Worm (Caenorhabditis elegans) whole organism, young adult: ENCODE measurements around the gene cogc-2.

ENCODE experiments used
- C06A6.2 ChIP-seq: fragments of 200-800 bp; sonication (Bioruptor generic); conservative IDR thresholded peaks from 2 replicates; pipeline ENCODE4 v1.3.6; 2022; ENCODE audit warnings: missing genetic modification characterization, missing compliant biosample characterization
- F10E7.11 ChIP-seq: sonication (generic microtip); optimal IDR thresholded peaks from 2 replicates; lab custom pipeline; 2017; ENCODE audit warnings: mild to moderate bottlenecking, missing genetic modification characterization, moderate library complexity, missing compliant biosample characterization
- F23B12.7 ChIP-seq: sonication (generic microtip); optimal IDR thresholded peaks from 2 replicates; lab custom pipeline; 2017; ENCODE audit warnings: missing genetic modification characterization, mild to moderate bottlenecking, missing compliant biosample characterization, antibody characterized with exemption, moderate library complexity; ENCODE audit not compliant: insufficient read depth
- F33H1.4 ChIP-seq: fragments of 200-800 bp; sonication (Bioruptor generic); IDR thresholded peaks from 2 replicates; pipeline ENCODE4 v1.3.6; 2022; ENCODE audit warnings: missing genetic modification reagents, missing genetic modification characterization, missing compliant biosample characterization
- F39B2.1 ChIP-seq: fragments of 200-800 bp; sonication (Bioruptor generic); IDR thresholded peaks from 2 replicates; pipeline ENCODE4 v1.3.6; 2022; ENCODE audit warnings: missing genetic modification reagents, missing genetic modification characterization, missing compliant biosample characterization
- F49E8.2 ChIP-seq: sonication (generic microtip); optimal IDR thresholded peaks from 3 replicates; lab custom pipeline; 2017; ENCODE audit warnings: missing genetic modification characterization, mild to moderate bottlenecking, missing compliant biosample characterization, antibody characterized with exemption, moderate library complexity; ENCODE audit not compliant: insufficient read depth
- F52B5.7 ChIP-seq: sonication (generic microtip); optimal IDR thresholded peaks from 2 replicates; lab custom pipeline; 2016; ENCODE audit warnings: mild to moderate bottlenecking, missing genetic modification characterization, missing compliant biosample characterization
- F55B11.4 ChIP-seq: sonication (generic microtip); optimal IDR thresholded peaks from 2 replicates; lab custom pipeline; 2016; ENCODE audit warnings: missing compliant biosample characterization, missing genetic modification characterization, borderline replicate concordance; ENCODE audit not compliant: insufficient read depth
- F57A8.1 ChIP-seq: fragments of 200-800 bp; sonication (Bioruptor generic); optimal IDR thresholded peaks from 2 replicates; lab custom pipeline; 2018; ENCODE audit warnings: mild to moderate bottlenecking, missing genetic modification characterization, moderate library complexity, missing compliant biosample characterization
- F57C9.4 ChIP-seq: sonication (generic microtip); optimal IDR thresholded peaks from 2 replicates; lab custom pipeline; 2017; ENCODE audit warnings: mild to moderate bottlenecking, missing genetic modification characterization, missing compliant biosample characterization
- K11D2.4 ChIP-seq: fragments of 200-800 bp; sonication (Bioruptor generic); IDR thresholded peaks from 2 replicates; pipeline ENCODE4 v1.3.6; 2022; ENCODE audit warnings: missing genetic modification reagents, missing genetic modification characterization, missing compliant biosample characterization
- K12H6.12 ChIP-seq: fragments of 200-800 bp; sonication (Bioruptor generic); optimal IDR thresholded peaks from 2 replicates; lab custom pipeline; 2018; ENCODE audit warnings: mild to moderate bottlenecking, missing genetic modification characterization, missing compliant biosample characterization
- T07F8.4 ChIP-seq: sonication (generic microtip); optimal IDR thresholded peaks from 2 replicates; lab custom pipeline; 2016; ENCODE audit warnings: mild to moderate bottlenecking, missing genetic modification characterization, moderate library complexity, missing compliant biosample characterization
- Y67H2A.10 ChIP-seq: fragments of 200-800 bp; sonication (Bioruptor generic); conservative IDR thresholded peaks from 2 replicates; pipeline ENCODE4 v1.3.6; 2022; ENCODE audit warnings: missing genetic modification reagents, missing genetic modification characterization, missing compliant biosample characterization
- Y95B8A.8 ChIP-seq: fragments of 200-800 bp; sonication (Bioruptor generic); IDR thresholded peaks from 2 replicates; pipeline ENCODE4 v1.3.6; 2022; ENCODE audit warnings: missing genetic modification reagents, missing genetic modification characterization, missing compliant biosample characterization
- ama-1 ChIP-seq, 3 experiments: fragments of 150-350 bp in 1 of 3; sonication (generic microtip) in 2 of 3; optimal IDR thresholded peaks; 2 replicates each; lab custom pipeline; 2014 to 2018; ENCODE audit warnings: missing biosample characterization in 2 of 3, missing genetic modification characterization in 2 of 3, missing genetic modification reagents in 2 of 3
- atf-7 ChIP-seq: sonication (generic microtip); optimal IDR thresholded peaks from 2 replicates; lab custom pipeline; 2017; ENCODE audit warnings: mild to moderate bottlenecking, missing genetic modification characterization, missing compliant biosample characterization
- attf-6 ChIP-seq: fragments of 200-800 bp; sonication (Bioruptor generic); IDR thresholded peaks from 2 replicates; pipeline ENCODE4 v1.3.6; 2022; ENCODE audit warnings: missing genetic modification reagents, missing genetic modification characterization, missing compliant biosample characterization
- cebp-2 ChIP-seq: fragments of 200-800 bp; sonication (Bioruptor generic); IDR thresholded peaks from 2 replicates; pipeline ENCODE4 v1.3.6; 2022; ENCODE audit warnings: missing genetic modification characterization, missing compliant biosample characterization
- ceh-40 ChIP-seq: fragments of 200-800 bp; sonication (Bioruptor generic); IDR thresholded peaks from 2 replicates; pipeline ENCODE4 v1.3.6; 2022; ENCODE audit warnings: missing genetic modification characterization, missing compliant biosample characterization
- ceh-91 ChIP-seq: fragments of 200-800 bp; sonication (Bioruptor generic); IDR thresholded peaks from 2 replicates; pipeline ENCODE4 v1.3.6; 2022; ENCODE audit warnings: missing genetic modification reagents, missing genetic modification characterization, missing compliant biosample characterization
- die-1 ChIP-seq: sonication (generic microtip); optimal IDR thresholded peaks from 2 replicates; lab custom pipeline; 2016; ENCODE audit warnings: missing genotype, mild to moderate bottlenecking, missing genetic modification characterization, missing compliant biosample characterization
- dpff-1 ChIP-seq: sonication (generic microtip); optimal IDR thresholded peaks from 2 replicates; lab custom pipeline; 2017; ENCODE audit warnings: mild to moderate bottlenecking, missing genetic modification characterization, missing compliant biosample characterization
- efl-1 ChIP-seq: fragments of 150-350 bp; optimal IDR thresholded peaks from 2 replicates; lab custom pipeline; 2014; ENCODE audit warnings: missing biosample characterization, missing genetic modification reagents, missing genetic modification characterization
- egl-18 ChIP-seq: fragments of 200-800 bp; sonication (Bioruptor generic); IDR thresholded peaks from 2 replicates; pipeline ENCODE4 v1.3.6; 2022; ENCODE audit warnings: missing genetic modification reagents, missing genetic modification characterization, missing compliant biosample characterization
- fkh-3 ChIP-seq: sonication (generic microtip); optimal IDR thresholded peaks from 2 replicates; lab custom pipeline; 2016; ENCODE audit warnings: mild to moderate bottlenecking, missing genetic modification characterization, missing compliant biosample characterization
- hmg-1.2 ChIP-seq: fragments of 200-800 bp; sonication (Bioruptor generic); IDR thresholded peaks from 2 replicates; pipeline ENCODE4 v1.3.6; 2022; ENCODE audit warnings: missing genetic modification reagents, missing genetic modification characterization, missing compliant biosample characterization
- hmg-20 ChIP-seq: fragments of 200-800 bp; sonication (Bioruptor generic); IDR thresholded peaks from 2 replicates; pipeline ENCODE4 v1.3.6; 2022; ENCODE audit warnings: missing genetic modification reagents, missing genetic modification characterization, missing compliant biosample characterization
- let-526 ChIP-seq: fragments of 200-800 bp; sonication (Bioruptor generic); IDR thresholded peaks from 2 replicates; pipeline ENCODE4 v1.3.6; 2022; ENCODE audit warnings: missing genetic modification reagents, missing genetic modification characterization, missing compliant biosample characterization
- lsy-27 ChIP-seq: sonication (generic microtip); optimal IDR thresholded peaks from 2 replicates; lab custom pipeline; 2017; ENCODE audit warnings: missing genetic modification characterization, mild to moderate bottlenecking, missing compliant biosample characterization, antibody characterized with exemption, missing genotype, borderline replicate concordance; ENCODE audit not compliant: insufficient read depth
- madf-10 ChIP-seq: sonication (generic microtip); optimal IDR thresholded peaks from 2 replicates; lab custom pipeline; 2016; ENCODE audit warnings: mild to moderate bottlenecking, missing genetic modification characterization, missing compliant biosample characterization
- madf-8 ChIP-seq: fragments of 200-800 bp; sonication (Bioruptor generic); conservative IDR thresholded peaks from 2 replicates; pipeline ENCODE4 v1.3.6; 2022; ENCODE audit warnings: missing genetic modification reagents, missing genetic modification characterization, missing compliant biosample characterization
- mcd-1 ChIP-seq: fragments of 200-800 bp; sonication (Bioruptor generic); IDR thresholded peaks from 2 replicates; pipeline ENCODE4 v1.3.6; 2022; ENCODE audit warnings: missing genetic modification reagents, missing genetic modification characterization, missing compliant biosample characterization
- nfya-1 ChIP-seq: sonication (generic microtip); optimal IDR thresholded peaks from 2 replicates; lab custom pipeline; 2017; ENCODE audit warnings: antibody characterized with exemption, missing compliant biosample characterization, missing genetic modification characterization, borderline replicate concordance; ENCODE audit not compliant: insufficient read depth
- nhr-179 ChIP-seq: sonication (generic microtip); optimal IDR thresholded peaks from 2 replicates; lab custom pipeline; 2016; ENCODE audit warnings: mild to moderate bottlenecking, missing genetic modification characterization, missing compliant biosample characterization
- nhr-27 ChIP-seq: fragments of 200-800 bp; sonication (Bioruptor generic); optimal IDR thresholded peaks from 2 replicates; lab custom pipeline; 2018; ENCODE audit warnings: mild to moderate bottlenecking, missing genetic modification characterization, moderate library complexity, missing compliant biosample characterization
- pbrm-1 ChIP-seq: fragments of 200-800 bp; sonication (Bioruptor generic); IDR thresholded peaks from 2 replicates; pipeline ENCODE4 v1.3.6; 2022; ENCODE audit warnings: missing genetic modification reagents, missing genetic modification characterization, missing compliant biosample characterization
- rpc-1 ChIP-seq, 2 experiments: fragments of 150-350 bp in 1 of 2; sonication (generic microtip) in 1 of 2; optimal IDR thresholded peaks; 2 replicates each; lab custom pipeline; 2014 to 2018; ENCODE audit warnings: missing biosample characterization in 1 of 2, missing genetic modification characterization in 1 of 2, missing genetic modification reagents in 1 of 2, missing genotype in 1 of 2
- sptf-2 ChIP-seq: fragments of 200-800 bp; sonication (Bioruptor generic); optimal IDR thresholded peaks from 2 replicates; lab custom pipeline; 2018; ENCODE audit warnings: mild to moderate bottlenecking, missing genetic modification characterization, missing compliant biosample characterization
- tbp1 ChIP-seq: fragments of 200-800 bp; sonication (Bioruptor generic); optimal IDR thresholded peaks from 2 replicates; lab custom pipeline; 2018; ENCODE audit warnings: mild to moderate bottlenecking, missing genetic modification characterization, missing compliant biosample characterization
- tbx-9 ChIP-seq: sonication (generic microtip); optimal IDR thresholded peaks from 2 replicates; lab custom pipeline; 2016; ENCODE audit warnings: borderline replicate concordance, missing genetic modification characterization, inconsistent platforms, missing compliant biosample characterization
- unc-130 ChIP-seq: sonication (generic microtip); optimal IDR thresholded peaks from 2 replicates; lab custom pipeline; 2016; ENCODE audit warnings: missing genetic modification reagents, missing genetic modification characterization, missing compliant biosample characterization
- ztf-22 ChIP-seq: fragments of 200-800 bp; sonication (Bioruptor generic); optimal IDR thresholded peaks from 2 replicates; lab custom pipeline; 2018; ENCODE audit warnings: mild to moderate bottlenecking, missing genetic modification characterization, moderate library complexity, missing compliant biosample characterization
- ztf-25 ChIP-seq: fragments of 200-800 bp; sonication (Bioruptor generic); IDR thresholded peaks from 2 replicates; pipeline ENCODE4 v1.3.6; 2022; ENCODE audit warnings: missing genetic modification reagents, missing genetic modification characterization, missing compliant biosample characterization
- ztf-26 ChIP-seq: sonication (generic microtip); optimal IDR thresholded peaks from 2 replicates; lab custom pipeline; 2017; ENCODE audit warnings: missing genetic modification characterization, missing compliant biosample characterization

The cogc-2 gene

DNA sequence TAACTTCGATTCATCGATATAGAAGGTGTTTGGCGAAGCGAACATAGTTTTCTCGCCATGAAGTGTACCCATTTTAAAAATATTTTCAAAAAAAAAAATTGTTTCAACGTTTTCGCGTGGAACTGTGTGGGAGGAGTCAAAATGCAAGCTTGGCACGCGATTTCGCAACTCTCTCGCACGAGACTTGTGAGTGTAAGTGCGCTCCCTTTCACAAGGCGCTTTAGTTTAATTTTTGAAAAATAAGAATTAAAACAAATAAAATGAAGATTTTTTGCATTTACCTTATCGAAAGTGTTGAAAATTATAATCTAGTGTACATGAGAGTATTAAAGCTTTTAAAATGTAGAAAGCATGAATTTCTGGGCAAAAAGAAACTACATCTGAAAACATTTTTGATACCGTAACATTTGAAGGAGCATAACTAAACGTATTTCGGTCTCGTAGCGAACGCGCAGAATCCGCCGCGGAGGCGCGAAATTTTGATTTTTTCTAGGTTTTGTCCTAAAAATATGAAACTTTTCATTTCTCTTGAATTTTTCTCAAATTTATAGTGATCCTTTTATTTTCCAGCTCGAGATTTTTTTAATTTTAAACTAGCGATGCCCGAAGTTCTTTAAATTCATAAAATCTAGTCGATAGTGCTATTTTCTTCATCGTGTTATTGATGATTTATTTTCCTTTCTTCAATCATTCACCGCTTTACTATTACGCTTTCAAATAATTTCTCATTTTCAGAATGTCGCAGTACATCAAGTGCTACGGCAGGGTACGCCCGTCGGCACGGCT is at the start of gene cogc-2, which contains the start of gene klp-18 (continued):
- TF ChIP-seq ztf-22: no peak
- TF ChIP-seq K12H6.12: peak; percentile 20
- peak; percentile 58; the same call in 1 of the 2 replicates for TF ChIP-seq pbrm-1
- TF ChIP-seq F39B2.1 (GFP tag; lab: Robert Waterston, UW): no peak
- peak; percentile 52 for TF ChIP-seq hmg-1.2 (GFP tag; lab: Robert Waterston, UW)
- 0 out of 2 replicates have a peak, but pooled peaks have one; percentile 23 for TF ChIP-seq ztf-25 (GFP tag; lab: Robert Waterston, UW)
- TF ChIP-seq fkh-3: no peak
- no peak for TF ChIP-seq ama-1 (optimal IDR thresholded peaks at IDR 0.05; lab: Kevin White, UChicago)
- no peak for TF ChIP-seq ama-1 (GFP tag; optimal IDR thresholded peaks at IDR 0.05; lab: Kevin White, UChicago)
- TF ChIP-seq tbp1 (GFP tag; lab: Kevin White, UChicago): peak; percentile 62
- no peak for TF ChIP-seq nfya-1 (tag; lab: Kevin White, UChicago)
- no peak for TF ChIP-seq F52B5.7 (tag; lab: Kevin White, UChicago)
- TF ChIP-seq ceh-91 (GFP tag; lab: Robert Waterston, UW): peak; percentile 99
- peak; percentile 93 for TF ChIP-seq mcd-1 (GFP tag; lab: Robert Waterston, UW)
- peak; percentile 49; the same call in 1 of the 2 replicates for TF ChIP-seq K11D2.4 (GFP tag; lab: Robert Waterston, UW)
- peak; percentile 57 for TF ChIP-seq F49E8.2
- TF ChIP-seq F57A8.1 (GFP tag; lab: Kevin White, UChicago): no peak
- no peak for TF ChIP-seq nhr-179
- TF ChIP-seq F10E7.11: no peak
- TF ChIP-seq cebp-2 (GFP tag; lab: Robert Waterston, UW): no peak
- TF ChIP-seq egl-18: no peak
- no peak for TF ChIP-seq atf-7 (tag; lab: Kevin White, UChicago)
- no peak for TF ChIP-seq let-526
- peak; percentile 87 for TF ChIP-seq attf-6 (GFP tag; lab: Robert Waterston, UW)
- no peak for TF ChIP-seq nhr-27
- TF ChIP-seq Y95B8A.8 (GFP tag; lab: Robert Waterston, UW): peak; percentile 90
- TF ChIP-seq C06A6.2 (GFP tag; lab: Robert Waterston, UW): 0 out of 2 replicates have a peak, but pooled peaks have one; percentile 47
- no peak for TF ChIP-seq T07F8.4 (tag; lab: Kevin White, UChicago)
- no peak for TF ChIP-seq ztf-26
- peak; percentile 99 for TF ChIP-seq F33H1.4 (GFP tag; lab: Robert Waterston, UW)
- TF ChIP-seq Y67H2A.10 (GFP tag; lab: Robert Waterston, UW): no peak
- TF ChIP-seq madf-8 (GFP tag; lab: Robert Waterston, UW): peak; percentile 100
- peak; percentile 72 for TF ChIP-seq F23B12.7
- TF ChIP-seq lsy-27 (tag; lab: Kevin White, UChicago): no peak
- TF ChIP-seq rpc-1 (optimal IDR thresholded peaks at IDR 0.05; lab: Kevin White, UChicago): peak; percentile 35
- no peak for TF ChIP-seq rpc-1 (tag; optimal IDR thresholded peaks at IDR 0.05; lab: Kevin White, UChicago)
- no peak for TF ChIP-seq ceh-40 (GFP tag; lab: Robert Waterston, UW)
- no peak for TF ChIP-seq F57C9.4 (tag; lab: Kevin White, UChicago)
- TF ChIP-seq hmg-20: peak; percentile 26; the same call in 1 of the 2 replicates
- no peak for TF ChIP-seq dpff-1 (tag; lab: Kevin White, UChicago)
- TF ChIP-seq tbx-9 (tag; lab: Kevin White, UChicago): no peak
- peak; percentile 99 for TF ChIP-seq efl-1 (GFP tag; lab: Kevin White, UChicago)
- TF ChIP-seq madf-10: peak; percentile 29
- TF ChIP-seq unc-130 (GFP tag; lab: Kevin White, UChicago): peak; percentile 85
- TF ChIP-seq die-1: no peak
- TF ChIP-seq sptf-2 (GFP tag; lab: Kevin White, UChicago): no peak
- no peak for TF ChIP-seq F55B11.4
